Fruit fly (Drosophila melanogaster): ENCODE data around the gene Fer1HCH.

dm6 chr3R:30393909-30394308, 5.9 kb upstream of the Fer1HCH start:
- TF ChIP-seq bsh (GFP tag; optimal IDR thresholded peaks at IDR 0.05): no peak
- no peak for TF ChIP-seq knrl (GFP tag; IDR thresholded peaks at IDR 0.05; ENCODE audit: partially characterized antibody)
- TF ChIP-seq CG14860 (GFP tag; IDR thresholded peaks at IDR 0.05; ENCODE audit: partially characterized antibody): no peak
- TF ChIP-seq Lpt (GFP tag; optimal IDR thresholded peaks at IDR 0.05): no peak
- no peak for TF ChIP-seq HLH4C (GFP tag; IDR thresholded peaks at IDR 0.05; ENCODE audit: partially characterized antibody)
- no peak for TF ChIP-seq tio (GFP tag; optimal IDR thresholded peaks at IDR 0.05)
- no peak for TF ChIP-seq her (GFP tag; optimal IDR thresholded peaks at IDR 0.05)
- TF ChIP-seq slp2 (GFP tag; optimal IDR thresholded peaks at IDR 0.05): no peak
- TF ChIP-seq CG17328 (GFP tag; IDR thresholded peaks at IDR 0.05): no peak
- TF ChIP-seq CG13624 (GFP tag; optimal IDR thresholded peaks at IDR 0.05): no peak
- TF ChIP-seq CG34376 (GFP tag; optimal IDR thresholded peaks at IDR 0.05): no peak
- no peak for TF ChIP-seq Xbp1 (GFP tag; optimal IDR thresholded peaks at IDR 0.05)
- no peak for TF ChIP-seq CG13287 (GFP tag; IDR thresholded peaks at IDR 0.05; ENCODE audit: partially characterized antibody)
